Fruit fly (Drosophila melanogaster) whole organism, adult: ENCODE measurements around the gene Syx1A.
A peak's percentile ranks its signal among the peaks of the same experiment; 100 is the strongest.

Experiments used
- CG11617 ChIP-seq: fragments of 200-800 bp; sonication (Bioruptor generic); optimal IDR thresholded peaks from 2 replicates; lab custom pipeline; 2017; ENCODE audit warnings: mild to moderate bottlenecking, missing biosample characterization, missing genetic modification reagents, missing genetic modification characterization
- CG12768 ChIP-seq: fragments of 200-800 bp; sonication (Bioruptor generic); optimal IDR thresholded peaks from 2 replicates; lab custom pipeline; 2017; ENCODE audit warnings: missing biosample characterization, missing genetic modification characterization, mild to moderate bottlenecking, moderate library complexity, missing genetic modification reagents
- CG14711 ChIP-seq: fragments of 200-800 bp; sonication (Bioruptor generic); optimal IDR thresholded peaks from 2 replicates; lab custom pipeline; 2018; ENCODE audit warnings: missing biosample characterization, mild to moderate bottlenecking, missing genetic modification characterization, moderate library complexity
- CG1620 ChIP-seq: fragments of 200-800 bp; sonication (Bioruptor generic); optimal IDR thresholded peaks from 2 replicates; lab custom pipeline; 2016; ENCODE audit warnings: missing biosample characterization, missing genetic modification characterization
- CG33017 ChIP-seq: fragments of 200-800 bp; sonication (Bioruptor generic); optimal IDR thresholded peaks from 2 replicates; lab custom pipeline; 2018; ENCODE audit warnings: missing biosample characterization, mild to moderate bottlenecking, missing genetic modification characterization, moderate library complexity
- CG5204 ChIP-seq: fragments of 200-800 bp; sonication (Bioruptor generic); optimal IDR thresholded peaks from 2 replicates; lab custom pipeline; 2016; ENCODE audit warnings: missing biosample characterization, missing genetic modification characterization
- CG7045 ChIP-seq: fragments of 200-800 bp; sonication (Bioruptor generic); optimal IDR thresholded peaks from 2 replicates; lab custom pipeline; 2017; ENCODE audit warnings: missing biosample characterization, mild to moderate bottlenecking, missing genetic modification characterization
- CG7101 ChIP-seq: fragments of 200-800 bp; sonication (Bioruptor generic); optimal IDR thresholded peaks from 2 replicates; lab custom pipeline; 2018; ENCODE audit warnings: missing biosample characterization, mild to moderate bottlenecking, missing genetic modification characterization, moderate library complexity
- Clk ChIP-seq: fragments of 200-800 bp; sonication (Bioruptor generic); optimal IDR thresholded peaks from 2 replicates; lab custom pipeline; 2017; ENCODE audit warnings: missing biosample characterization, missing genetic modification characterization
- Crg-1 ChIP-seq: fragments of 200-800 bp; sonication (Bioruptor generic); optimal IDR thresholded peaks from 2 replicates; lab custom pipeline; 2016; ENCODE audit warnings: missing biosample characterization, missing genetic modification characterization
- Hr96 ChIP-seq: fragments of 200-800 bp; sonication (Bioruptor generic); optimal IDR thresholded peaks from 2 replicates; lab custom pipeline; 2016; ENCODE audit warnings: missing biosample characterization, missing genetic modification characterization
- Mnt ChIP-seq: fragments of 200-800 bp; sonication (Bioruptor generic); optimal IDR thresholded peaks from 2 replicates; lab custom pipeline; 2016; ENCODE audit warnings: missing biosample characterization, mild to moderate bottlenecking, missing genetic modification characterization
- bab1 ChIP-seq: fragments of 200-800 bp; sonication (Bioruptor generic); optimal IDR thresholded peaks from 3 replicates; lab custom pipeline; 2019; ENCODE audit warnings: missing biosample characterization, mild to moderate bottlenecking, missing genetic modification characterization, moderate library complexity
- cic ChIP-seq: fragments of 200-800 bp; sonication (Bioruptor generic); optimal IDR thresholded peaks from 2 replicates; lab custom pipeline; 2017; ENCODE audit warnings: missing biosample characterization, mild to moderate bottlenecking, missing genetic modification characterization, moderate library complexity
- cnc ChIP-seq, 2 experiments: fragments of >200 bp; optimal IDR thresholded peaks; 2 replicates each; lab custom pipeline; 2017
- kay ChIP-seq: fragments of 200-800 bp; sonication (Bioruptor generic); peaks from one replicate; lab custom pipeline; 2016; ENCODE audit warnings: missing biosample characterization, missing genetic modification characterization, borderline replicate concordance
- ovo ChIP-seq: fragments of 200-800 bp; sonication (Bioruptor generic); optimal IDR thresholded peaks from 2 replicates; lab custom pipeline; 2016; ENCODE audit warnings: missing biosample characterization, missing genetic modification characterization
- pad ChIP-seq: fragments of 200-800 bp; sonication (Bioruptor generic); optimal IDR thresholded peaks from 3 replicates; lab custom pipeline; 2017; ENCODE audit warnings: missing biosample characterization, missing genetic modification characterization, mild to moderate bottlenecking, moderate library complexity, missing genetic modification reagents
- tj ChIP-seq: fragments of 200-800 bp; sonication (Bioruptor generic); optimal IDR thresholded peaks from 3 replicates; lab custom pipeline; 2017; ENCODE audit warnings: missing biosample characterization, mild to moderate bottlenecking, missing genetic modification characterization, moderate library complexity
- toe ChIP-seq: fragments of 200-800 bp; sonication (Bioruptor generic); optimal IDR thresholded peaks from 2 replicates; lab custom pipeline; 2016; ENCODE audit warnings: missing biosample characterization, missing genetic modification characterization

Syx1A gene

dm6 chr3R:24138478-24139455, 33.2 kb upstream of the Syx1A start:
- TF ChIP-seq ovo: no peak
- peak; percentile 54 for TF ChIP-seq cic (GFP tag; lab: Kevin White, UChicago)

- TF ChIP-seq CG5204 (no peak), cic (GFP tag; lab: Kevin White, UChicago) (peak; percentile 15), CG11617 (no peak), ovo (no peak), Clk (GFP tag; lab: Kevin White, UChicago) (no peak), CG14711 (tag; lab: Kevin White, UChicago) (no peak), Hr96 (GFP tag; lab: Kevin White, UChicago) (no peak), CG12768 (peak; percentile 1), kay (GFP tag; lab: Kevin White, UChicago) (peak; percentile 4), CG33017 (tag; lab: Kevin White, UChicago) (no peak), pad (no peak), cnc (optimal IDR thresholded peaks at IDR 0.05; lab: Kevin White, UChicago) (no peak)
Observed at dm6 chr3R:24137311-24137945, 31.9 kb upstream of the Syx1A start, which contains the start of gene Npc2f. Gene Npc2f (plus strand): TSS chr3R:24137895.

- TF ChIP-seq tj (GFP tag; lab: Kevin White, UChicago) (no peak), bab1 (peak; percentile 58), ovo (no peak), CG5204 (no peak), CG33017 (tag; lab: Kevin White, UChicago) (peak; percentile 7), CG7101 (tag; lab: Kevin White, UChicago) (peak; percentile 23)
Observed at dm6 chr3R:24134580-24134979, 29.0 kb upstream of the Syx1A start, which contains the start of gene Sec10. Gene Sec10 (plus strand): TSS chr3R:24134831.

- peak; percentile 62 for TF ChIP-seq bab1
- peak; percentile 21 for TF ChIP-seq tj (GFP tag; lab: Kevin White, UChicago)
- TF ChIP-seq cnc (optimal IDR thresholded peaks at IDR 0.05; lab: Kevin White, UChicago): no peak
- TF ChIP-seq cic (GFP tag; lab: Kevin White, UChicago): peak; percentile 14
Observed at dm6 chr3R:24130080-24130479, 24.5 kb upstream of the Syx1A start, which contains the start of the genes GatB and Tsc1. Gene GatB (minus strand): TSS chr3R:24130255. Gene Tsc1 (plus strand): TSS chr3R:24130307.

dm6 chr3R:24122369-24122768, 16.8 kb upstream of the Syx1A start:
- TF ChIP-seq cnc (optimal IDR thresholded peaks at IDR 0.05; lab: Kevin White, UChicago) (no peak), CG7045 (GFP tag; lab: Kevin White, UChicago) (no peak)

dm6 chr3R:24121669-24122068, 16.1 kb upstream of the Syx1A start:
- TF ChIP-seq CG1620 (GFP tag; lab: Kevin White, UChicago) (no peak), tj (GFP tag; lab: Kevin White, UChicago) (no peak), toe (GFP tag; lab: Kevin White, UChicago) (no peak), cnc (optimal IDR thresholded peaks at IDR 0.05; lab: Kevin White, UChicago) (no peak)

dm6 chr3R:24116972-24117371, 11.4 kb upstream of the Syx1A start:
- TF ChIP-seq Clk (GFP tag; lab: Kevin White, UChicago) (no peak), cic (GFP tag; lab: Kevin White, UChicago) (no peak), Hr96 (GFP tag; lab: Kevin White, UChicago) (no peak), tj (GFP tag; lab: Kevin White, UChicago) (no peak), Crg-1 (GFP tag; lab: Kevin White, UChicago) (no peak), pad (no peak), CG12768 (no peak), kay (GFP tag; lab: Kevin White, UChicago) (no peak), CG5204 (no peak), Mnt (GFP tag; lab: Kevin White, UChicago) (no peak), CG1620 (GFP tag; lab: Kevin White, UChicago) (no peak), ovo (no peak), toe (GFP tag; lab: Kevin White, UChicago) (no peak), bab1 (no peak), CG11617 (no peak), CG7101 (tag; lab: Kevin White, UChicago) (no peak), cnc (optimal IDR thresholded peaks at IDR 0.05; lab: Kevin White, UChicago) (no peak), CG33017 (tag; lab: Kevin White, UChicago) (no peak), CG7045 (GFP tag; lab: Kevin White, UChicago) (no peak), CG14711 (tag; lab: Kevin White, UChicago) (no peak)
